Fruit fly (Drosophila melanogaster): ENCODE data around the gene CheB38c.

dm6 chr2L:20857791-20858190 is 37.1 kb upstream of the CheB38c start, which contains the start of gene CG14400:
- TF ChIP-seq CG32264 (GFP tag; optimal IDR thresholded peaks at IDR 0.05) = no peak
- TF ChIP-seq jim (GFP tag; optimal IDR thresholded peaks at IDR 0.05) = no peak
- no peak for TF ChIP-seq brk (GFP tag; optimal IDR thresholded peaks at IDR 0.05)

All from whole organism, wandering third instar larva.